Worm (Caenorhabditis elegans): Measurements from ENCODE around the gene B0432.9.

- TF ChIP-seq eor-1 (tag; optimal IDR thresholded peaks at IDR 0.05), result no peak
- TF ChIP-seq skn-1 (tag; optimal IDR thresholded peaks at IDR 0.05), result peak; percentile 75
- no peak for TF ChIP-seq ztf-4 (tag; optimal IDR thresholded peaks at IDR 0.05)
- TF ChIP-seq nhr-25 (tag; optimal IDR thresholded peaks at IDR 0.05), result no peak
- TF ChIP-seq unc-39 (tag; optimal IDR thresholded peaks at IDR 0.05), result no peak
- TF ChIP-seq mdl-1 (tag; optimal IDR thresholded peaks at IDR 0.05), result no peak
- no peak for TF ChIP-seq ceh-9 (tag; optimal IDR thresholded peaks at IDR 0.05)
- TF ChIP-seq snpc-4 (tag; optimal IDR thresholded peaks at IDR 0.05), result no peak
- TF ChIP-seq nhr-237 (tag; optimal IDR thresholded peaks at IDR 0.05), result no peak
- TF ChIP-seq egl-27 (tag; optimal IDR thresholded peaks at IDR 0.05), result no peak
- peak; percentile 92 for TF ChIP-seq elt-2 (tag; optimal IDR thresholded peaks at IDR 0.05)
- TF ChIP-seq lin-15B (tag; optimal IDR thresholded peaks at IDR 0.05), result no peak
- TF ChIP-seq pha-4 (tag; optimal IDR thresholded peaks at IDR 0.05), result no peak
- no peak for TF ChIP-seq zag-1 (tag; optimal IDR thresholded peaks at IDR 0.05)
Observed at ce11 chrII:240043-240442, 43.5 kb downstream of the B0432.9 start.
